Fruit fly (Drosophila melanogaster) whole organism, embryonic: ENCODE data around the gene CG7135.
A peak's percentile ranks its signal among the peaks of the same experiment; 100 is the strongest.

ENCODE experiments used
- Bgb ChIP-seq: fragments of 200-800 bp; sonication (Bioruptor generic); IDR thresholded peaks from 2 replicates; pipeline ENCODE4 v1.3.6; 2022; ENCODE audit warnings: missing biosample characterization, missing genetic modification characterization; ENCODE audit not compliant: partially characterized antibody
- CG10267 ChIP-seq: fragments of 200-800 bp; sonication (Bioruptor generic); optimal IDR thresholded peaks from 2 replicates; lab custom pipeline; 2018; ENCODE audit warnings: missing biosample characterization, mild to moderate bottlenecking, missing genetic modification characterization, moderate library complexity
- CG10431 ChIP-seq: fragments of 200-800 bp; sonication (Bioruptor generic); optimal IDR thresholded peaks from 3 replicates; lab custom pipeline; 2018; ENCODE audit warnings: missing biosample characterization, mild to moderate bottlenecking, missing genetic modification characterization
- CG12299 ChIP-seq: fragments of 200-800 bp; sonication (Bioruptor generic); optimal IDR thresholded peaks from 2 replicates; lab custom pipeline; 2018; ENCODE audit warnings: missing biosample characterization, mild to moderate bottlenecking, missing genetic modification characterization
- CG12942 ChIP-seq: fragments of 200-800 bp; sonication (Bioruptor generic); optimal IDR thresholded peaks from 3 replicates; lab custom pipeline; 2016; ENCODE audit warnings: missing biosample characterization, missing genetic modification characterization
- CG14050 ChIP-seq: fragments of 200-800 bp; sonication (Bioruptor generic); IDR thresholded peaks from 3 replicates; pipeline ENCODE4 v1.3.6; 2022; ENCODE audit warnings: missing biosample characterization, missing genetic modification characterization
- CG15601 ChIP-seq: fragments of 200-800 bp; sonication (Bioruptor generic); optimal IDR thresholded peaks from 3 replicates; lab custom pipeline; 2019; ENCODE audit warnings: missing biosample characterization, mild to moderate bottlenecking, missing genetic modification characterization, moderate library complexity
- CG16779 ChIP-seq: fragments of 200-800 bp; sonication (Bioruptor generic); IDR thresholded peaks from 2 replicates; pipeline ENCODE4 v1.3.6; 2022; ENCODE audit warnings: missing biosample characterization, missing genetic modification characterization
- CG17186 ChIP-seq: fragments of 200-800 bp; sonication (Bioruptor generic); optimal IDR thresholded peaks from 3 replicates; lab custom pipeline; 2017; ENCODE audit warnings: missing biosample characterization, missing genetic modification reagents, missing genetic modification characterization
- CG1792 ChIP-seq: fragments of 200-800 bp; sonication (Bioruptor generic); optimal IDR thresholded peaks from 2 replicates; lab custom pipeline; 2016; ENCODE audit warnings: missing biosample characterization, missing genetic modification characterization
- CG2678 ChIP-seq: fragments of 200-800 bp; sonication (Bioruptor generic); optimal IDR thresholded peaks from 3 replicates; lab custom pipeline; 2019; ENCODE audit warnings: missing biosample characterization, mild to moderate bottlenecking, missing genetic modification characterization, moderate library complexity
- CG30403 ChIP-seq: fragments of 200-800 bp; sonication (Bioruptor generic); optimal IDR thresholded peaks from 3 replicates; lab custom pipeline; 2016; ENCODE audit warnings: missing biosample characterization, missing genetic modification characterization
- CG33213 ChIP-seq: fragments of 200-800 bp; sonication (Bioruptor generic); optimal IDR thresholded peaks from 3 replicates; lab custom pipeline; 2016; ENCODE audit warnings: missing biosample characterization, missing genetic modification characterization
- CG4730 ChIP-seq: fragments of 200-800 bp; sonication (Bioruptor generic); IDR thresholded peaks from 2 replicates; pipeline ENCODE4 v1.3.6; 2022; ENCODE audit warnings: missing biosample characterization, missing genetic modification characterization
- CG4854 ChIP-seq: fragments of 200-800 bp; sonication (Bioruptor generic); optimal IDR thresholded peaks from 2 replicates; lab custom pipeline; 2016; ENCODE audit warnings: missing biosample characterization, missing genetic modification characterization, inconsistent platforms
- CG7271 ChIP-seq: fragments of 200-800 bp; sonication (Bioruptor generic); optimal IDR thresholded peaks from 2 replicates; lab custom pipeline; 2018; ENCODE audit warnings: missing biosample characterization, mild to moderate bottlenecking, missing genetic modification characterization, moderate library complexity
- CG7928 ChIP-seq: fragments of 200-800 bp; sonication (Bioruptor generic); optimal IDR thresholded peaks from 2 replicates; lab custom pipeline; 2017; ENCODE audit warnings: missing biosample characterization, mild to moderate bottlenecking, missing genetic modification characterization
- CG7963 ChIP-seq: fragments of 200-800 bp; sonication (Bioruptor generic); IDR thresholded peaks from 3 replicates; pipeline ENCODE4 v1.3.6; 2022; ENCODE audit warnings: missing biosample characterization, missing genetic modification characterization; ENCODE audit not compliant: partially characterized antibody
- CG8281 ChIP-seq: fragments of 200-800 bp; sonication (Bioruptor generic); optimal IDR thresholded peaks from 2 replicates; lab custom pipeline; 2018; ENCODE audit warnings: missing biosample characterization, mild to moderate bottlenecking, missing genetic modification characterization, moderate library complexity
- CrebB ChIP-seq: fragments of 200-800 bp; sonication (Bioruptor generic); optimal IDR thresholded peaks from 3 replicates; lab custom pipeline; 2018; ENCODE audit warnings: missing biosample characterization, mild to moderate bottlenecking, missing genetic modification characterization
- Dll ChIP-seq: fragments of 200-800 bp; sonication (Bioruptor generic); IDR thresholded peaks from 4 replicates; pipeline ENCODE4 v1.3.6; 2022; ENCODE audit warnings: missing biosample characterization, missing genetic modification characterization; ENCODE audit not compliant: partially characterized antibody
- E2f2 ChIP-seq: fragments of 200-800 bp; sonication (Bioruptor generic); IDR thresholded peaks from 2 replicates; pipeline ENCODE4 v1.3.6; 2022; ENCODE audit warnings: missing biosample characterization, missing genetic modification characterization
- Max ChIP-seq: fragments of 200-800 bp; sonication (Bioruptor generic); optimal IDR thresholded peaks from 2 replicates; lab custom pipeline; 2016; ENCODE audit warnings: missing biosample characterization, mild to moderate bottlenecking, missing genetic modification characterization
- Myb ChIP-seq: fragments of 200-800 bp; sonication (Bioruptor generic); optimal IDR thresholded peaks from 2 replicates; lab custom pipeline; 2016; ENCODE audit warnings: missing biosample characterization, missing genetic modification characterization
- Oli ChIP-seq: fragments of 200-800 bp; sonication (Bioruptor generic); optimal IDR thresholded peaks from 2 replicates; lab custom pipeline; 2018; ENCODE audit warnings: missing biosample characterization, mild to moderate bottlenecking, missing genetic modification characterization, moderate library complexity
- Poxn ChIP-seq: fragments of 200-800 bp; sonication (Bioruptor generic); IDR thresholded peaks from 2 replicates; pipeline ENCODE4 v1.3.6; 2022; ENCODE audit warnings: missing biosample characterization, missing genetic modification characterization
- Scr ChIP-seq: fragments of 200-800 bp; sonication (Bioruptor generic); IDR thresholded peaks from 2 replicates; pipeline ENCODE4 v1.3.6; 2022; ENCODE audit warnings: missing biosample characterization, missing genetic modification characterization; ENCODE audit not compliant: partially characterized antibody
- Side ChIP-seq: fragments of 200-800 bp; sonication (Bioruptor generic); optimal IDR thresholded peaks from 2 replicates; lab custom pipeline; 2016; ENCODE audit warnings: missing biosample characterization, missing genetic modification characterization
- Sin3A ChIP-seq: fragments of >200 bp; optimal IDR thresholded peaks from 2 replicates; lab custom pipeline; 2018
- YL-1 ChIP-seq: fragments of 200-800 bp; sonication (Bioruptor generic); optimal IDR thresholded peaks from 3 replicates; lab custom pipeline; 2017; ENCODE audit warnings: missing biosample characterization, mild to moderate bottlenecking, missing genetic modification characterization
- amos ChIP-seq: fragments of 200-800 bp; sonication (Bioruptor generic); IDR thresholded peaks from 2 replicates; pipeline ENCODE4 v1.3.6; 2022; ENCODE audit warnings: missing biosample characterization, missing genetic modification characterization; ENCODE audit not compliant: partially characterized antibody
- chinmo ChIP-seq: fragments of 200-800 bp; sonication (Bioruptor generic); IDR thresholded peaks from 4 replicates; pipeline ENCODE4 v1.3.6; 2022; ENCODE audit warnings: missing biosample characterization, missing genetic modification characterization; ENCODE audit not compliant: partially characterized antibody
- chn ChIP-seq: fragments of 200-800 bp; sonication (Bioruptor generic); optimal IDR thresholded peaks from 2 replicates; lab custom pipeline; 2016; ENCODE audit warnings: missing biosample characterization, missing genetic modification characterization
- corto ChIP-seq: fragments of 200-800 bp; sonication (Bioruptor generic); optimal IDR thresholded peaks from 2 replicates; lab custom pipeline; 2016; ENCODE audit warnings: missing biosample characterization, mild to moderate bottlenecking, missing genetic modification characterization, moderate library complexity
- crp ChIP-seq, 2 experiments: fragments of 200-800 bp; sonication (Bioruptor generic); optimal IDR thresholded peaks; 2 replicates in 1 of 2; 3 replicates in 1 of 2; lab custom pipeline; 2017; ENCODE audit warnings: missing biosample characterization in 2 of 2, missing genetic modification characterization in 2 of 2, mild to moderate bottlenecking in 1 of 2, moderate library complexity in 1 of 2
- da ChIP-seq: fragments of 200-800 bp; sonication (Bioruptor generic); optimal IDR thresholded peaks from 2 replicates; lab custom pipeline; 2016; ENCODE audit warnings: missing biosample characterization, missing genetic modification characterization
- fd96Cb ChIP-seq: fragments of 200-800 bp; sonication (Bioruptor generic); optimal IDR thresholded peaks from 2 replicates; lab custom pipeline; 2018; ENCODE audit warnings: missing biosample characterization, mild to moderate bottlenecking, missing genetic modification characterization, moderate library complexity
- gsb ChIP-seq: fragments of 200-800 bp; sonication (Bioruptor generic); IDR thresholded peaks from 2 replicates; pipeline ENCODE4 v1.3.6; 2022; ENCODE audit warnings: missing biosample characterization, missing genetic modification characterization
- lab ChIP-seq: fragments of 200-800 bp; sonication (Bioruptor generic); optimal IDR thresholded peaks from 3 replicates; lab custom pipeline; 2017; ENCODE audit warnings: missing biosample characterization, missing genetic modification characterization, mild to moderate bottlenecking, moderate library complexity, missing genetic modification reagents
- lmd ChIP-seq: fragments of 200-800 bp; sonication (Bioruptor generic); IDR thresholded peaks from 2 replicates; pipeline ENCODE4 v1.3.6; 2022; ENCODE audit warnings: missing biosample characterization, missing genetic modification characterization
- pfk ChIP-seq: fragments of 200-800 bp; sonication (Bioruptor generic); optimal IDR thresholded peaks from 2 replicates; lab custom pipeline; 2018; ENCODE audit warnings: missing biosample characterization, mild to moderate bottlenecking, missing genetic modification characterization, moderate library complexity
- slbo ChIP-seq: fragments of 200-800 bp; sonication (Bioruptor generic); IDR thresholded peaks from 2 replicates; pipeline ENCODE4 v1.3.6; 2022; ENCODE audit warnings: missing biosample characterization, missing genetic modification characterization
- slp2 ChIP-seq: fragments of 200-800 bp; sonication (Bioruptor generic); optimal IDR thresholded peaks from 2 replicates; lab custom pipeline; 2016; ENCODE audit warnings: missing biosample characterization, missing genetic modification characterization
- sqz ChIP-seq: fragments of 200-800 bp; sonication (Bioruptor generic); optimal IDR thresholded peaks from 3 replicates; lab custom pipeline; 2018; ENCODE audit warnings: missing biosample characterization, mild to moderate bottlenecking, missing genetic modification characterization
- stwl ChIP-seq: fragments of 200-800 bp; sonication (Bioruptor generic); optimal IDR thresholded peaks from 3 replicates; lab custom pipeline; 2018; ENCODE audit warnings: missing biosample characterization, mild to moderate bottlenecking, missing genetic modification characterization, moderate library complexity
- tap ChIP-seq: fragments of 200-800 bp; optimal IDR thresholded peaks from 3 replicates; lab custom pipeline; 2019; ENCODE audit warnings: missing biosample characterization, mild to moderate bottlenecking, missing genetic modification characterization, moderate library complexity
- tna ChIP-seq: fragments of 200-800 bp; sonication (Bioruptor generic); IDR thresholded peaks from 2 replicates; pipeline ENCODE4 v1.3.6; 2022; ENCODE audit warnings: missing biosample characterization, missing genetic modification characterization; ENCODE audit not compliant: partially characterized antibody
- vfl ChIP-seq: fragments of 200-800 bp; sonication (Bioruptor generic); optimal IDR thresholded peaks from 2 replicates; lab custom pipeline; 2016; ENCODE audit warnings: missing biosample characterization, missing genetic modification characterization

CG7135 gene

dm6 chrX:18136910-18137849, 33.7 kb downstream of the CG7135 start, which contains the start of gene ari-1 (continued):
- TF ChIP-seq corto (GFP tag; lab: Kevin White, UChicago) (no peak), CG4730 (no peak), pfk (GFP tag; lab: Kevin White, UChicago) (peak; percentile 93), Bgb (GFP tag; lab: Robert Waterston, UW) (peak; percentile 60; the same call in 1 of the 2 replicates), amos (no peak; the same call in 1 of the 2 replicates), CG17186 (GFP tag; lab: Kevin White, UChicago) (peak; percentile 98), da (GFP tag; lab: Kevin White, UChicago) (no peak), CG12942 (GFP tag; lab: Kevin White, UChicago) (no peak), lmd (GFP tag; lab: Robert Waterston, UW) (no peak), vfl (GFP tag; lab: Kevin White, UChicago) (no peak), CG4854 (GFP tag; lab: Kevin White, UChicago) (no peak), CG12299 (tag; lab: Kevin White, UChicago) (no peak), stwl (tag; lab: Kevin White, UChicago) (peak; percentile 44), tna (GFP tag; lab: Robert Waterston, UW) (peak; percentile 47), CG14050 (no peak), E2f2 (peak; percentile 18; the same call in 1 of the 2 replicates), lab (GFP tag; lab: Kevin White, UChicago) (no peak), CG2678 (tag; lab: Kevin White, UChicago) (no peak), slp2 (GFP tag; lab: Kevin White, UChicago) (no peak), tap (tag; lab: Kevin White, UChicago) (no peak), sqz (peak; percentile 9), CG7928 (peak; percentile 68), chinmo (GFP tag; lab: Robert Waterston, UW) (0 out of 4 replicates have a peak, but pooled peaks have one; percentile 53), CG10267 (tag; lab: Kevin White, UChicago) (peak; percentile 40), CG7963 (GFP tag; lab: Robert Waterston, UW) (0 out of 3 replicates have a peak, but pooled peaks have one; percentile 29), CG8281 (no peak), CG1792 (GFP tag; lab: Kevin White, UChicago) (no peak), gsb (GFP tag; lab: Robert Waterston, UW) (no peak), Dll (GFP tag; lab: Robert Waterston, UW) (no peak), YL-1 (GFP tag; lab: Kevin White, UChicago) (peak; percentile 58), chn (GFP tag; lab: Kevin White, UChicago) (no peak), CG33213 (GFP tag; lab: Kevin White, UChicago) (peak; percentile 41), Sin3A (lab: Kevin White, UChicago) (peak; percentile 57), Scr (GFP tag; lab: Robert Waterston, UW) (peak; percentile 19; the same call in 1 of the 2 replicates), fd96Cb (tag; lab: Kevin White, UChicago) (no peak), CG7271 (tag; lab: Kevin White, UChicago) (no peak), Max (no peak), slbo (GFP tag; lab: Robert Waterston, UW) (no peak), CG30403 (GFP tag; lab: Kevin White, UChicago) (no peak), CG15601 (tag; lab: Kevin White, UChicago) (no peak), Myb (GFP tag; lab: Kevin White, UChicago) (no peak), CG16779 (GFP tag; lab: Robert Waterston, UW) (no peak), CG10431 (no peak), Oli (tag; lab: Kevin White, UChicago) (no peak), Poxn (GFP tag; lab: Robert Waterston, UW) (no peak), crp (GFP tag; optimal IDR thresholded peaks at IDR 0.05; lab: Kevin White, UChicago) (peak in 1 of 2 experiments; percentile 82), Side (no peak), CrebB (no peak)
